Worm (Caenorhabditis elegans) whole organism, L3 larva: ENCODE data around the gene srbc-23.

ENCODE experiments used
- R02D3.7 ChIP-seq: fragments of 150-350 bp; optimal IDR thresholded peaks from 2 replicates; lab custom pipeline; 2014; ENCODE audit warnings: missing biosample characterization, missing genetic modification characterization
- ZK546.5 ChIP-seq: sonication (generic microtip); optimal IDR thresholded peaks from 2 replicates; lab custom pipeline; 2017; ENCODE audit warnings: missing biosample characterization, missing genetic modification characterization
- aly-2 ChIP-seq: fragments of 150-350 bp; optimal IDR thresholded peaks from 2 replicates; lab custom pipeline; 2014; ENCODE audit warnings: missing biosample characterization, missing genetic modification characterization
- ama-1 ChIP-seq: fragments of 150-350 bp; optimal IDR thresholded peaks from 2 replicates; lab custom pipeline; 2018
- ceh-16 ChIP-seq: sonication (generic microtip); optimal IDR thresholded peaks from 2 replicates; lab custom pipeline; 2017; ENCODE audit warnings: missing biosample characterization, missing genetic modification characterization
- ceh-28 ChIP-seq: fragments of 150-350 bp; optimal IDR thresholded peaks from 2 replicates; lab custom pipeline; 2014; ENCODE audit warnings: missing biosample characterization, missing genetic modification reagents, missing genetic modification characterization
- ceh-82 ChIP-seq: fragments of 150-350 bp; optimal IDR thresholded peaks from 2 replicates; lab custom pipeline; 2014; ENCODE audit warnings: missing biosample characterization, missing genetic modification characterization
- ceh-9 ChIP-seq: sonication (generic microtip); optimal IDR thresholded peaks from 2 replicates; lab custom pipeline; 2018; ENCODE audit warnings: missing biosample characterization, missing genetic modification characterization
- daf-12 ChIP-seq: fragments of 150-350 bp; optimal IDR thresholded peaks from 2 replicates; lab custom pipeline; 2014; ENCODE audit warnings: missing biosample characterization, missing genetic modification reagents, missing genetic modification characterization
- egl-27 ChIP-seq: sonication (generic microtip); optimal IDR thresholded peaks from 4 replicates; lab custom pipeline; 2017; ENCODE audit warnings: missing biosample characterization, missing genetic modification reagents, missing genetic modification characterization
- egl-5 ChIP-seq: fragments of 150-350 bp; optimal IDR thresholded peaks from 2 replicates; lab custom pipeline; 2017; ENCODE audit warnings: missing biosample characterization, missing genetic modification reagents, missing genetic modification characterization, inconsistent platforms
- elt-1 ChIP-seq: fragments of 150-350 bp; optimal IDR thresholded peaks from 2 replicates; lab custom pipeline; 2014; ENCODE audit warnings: missing biosample characterization, missing genetic modification characterization
- elt-2 ChIP-seq: sonication (generic microtip); optimal IDR thresholded peaks from 2 replicates; lab custom pipeline; 2016; ENCODE audit warnings: missing genetic modification reagents, mild to moderate bottlenecking, missing genetic modification characterization, missing compliant biosample characterization
- elt-3 ChIP-seq, 3 experiments: fragments of 150-350 bp in 1 of 3; sonication (generic microtip) in 2 of 3; optimal IDR thresholded peaks; 2 replicates in 2 of 3; 4 replicates in 1 of 3; lab custom pipeline; 2014 to 2017; ENCODE audit warnings: missing biosample characterization in 3 of 3, missing genetic modification characterization in 3 of 3
- eor-1 ChIP-seq, 2 experiments: fragments of 150-350 bp; optimal IDR thresholded peaks; 2 replicates each; lab custom pipeline; 2014 to 2018; ENCODE audit warnings: missing biosample characterization in 2 of 2, missing genetic modification characterization in 2 of 2
- fkh-10 ChIP-seq: sonication (generic microtip); optimal IDR thresholded peaks from 2 replicates; lab custom pipeline; 2017; ENCODE audit warnings: missing biosample characterization, missing genetic modification reagents, missing genetic modification characterization
- fkh-2 ChIP-seq: fragments of 150-350 bp; optimal IDR thresholded peaks from 2 replicates; lab custom pipeline; 2014; ENCODE audit warnings: missing biosample characterization, missing genetic modification reagents, missing genetic modification characterization
- fos-1 ChIP-seq: fragments of 150-350 bp; optimal IDR thresholded peaks from 2 replicates; lab custom pipeline; 2014; ENCODE audit warnings: missing biosample characterization, missing genetic modification characterization
- hmg-11 ChIP-seq: sonication (generic microtip); optimal IDR thresholded peaks from 2 replicates; lab custom pipeline; 2016; ENCODE audit warnings: missing genetic modification characterization, missing compliant biosample characterization
- jun-1 ChIP-seq: fragments of 150-350 bp; optimal IDR thresholded peaks from 2 replicates; lab custom pipeline; 2014; ENCODE audit warnings: missing biosample characterization, missing genetic modification reagents, missing genetic modification characterization
- lin-15B ChIP-seq: fragments of 150-350 bp; optimal IDR thresholded peaks from 2 replicates; lab custom pipeline; 2014; ENCODE audit warnings: missing biosample characterization, missing genetic modification characterization
- lin-39 ChIP-seq: fragments of 150-350 bp; optimal IDR thresholded peaks from 2 replicates; lab custom pipeline; 2018; ENCODE audit warnings: missing biosample characterization, missing genetic modification reagents, missing genetic modification characterization
- lsy-12 ChIP-seq: sonication (generic microtip); optimal IDR thresholded peaks from 2 replicates; lab custom pipeline; 2016; ENCODE audit warnings: mild to moderate bottlenecking, missing genetic modification characterization, missing compliant biosample characterization
- mdl-1 ChIP-seq: fragments of 150-350 bp; optimal IDR thresholded peaks from 2 replicates; lab custom pipeline; 2014; ENCODE audit warnings: missing biosample characterization, missing genetic modification characterization
- mml-1 ChIP-seq: fragments of 150-350 bp; sonication (generic microtip); optimal IDR thresholded peaks from 3 replicates; lab custom pipeline; 2014; ENCODE audit warnings: missing biosample characterization, missing genetic modification characterization
- nfya-1 ChIP-seq: sonication (generic microtip); optimal IDR thresholded peaks from 2 replicates; lab custom pipeline; 2017; ENCODE audit warnings: missing genetic modification characterization, mild to moderate bottlenecking, missing compliant biosample characterization, antibody characterized with exemption, moderate library complexity; ENCODE audit not compliant: insufficient read depth
- nhr-11 ChIP-seq: fragments of 150-350 bp; optimal IDR thresholded peaks from 2 replicates; lab custom pipeline; 2014; ENCODE audit warnings: missing biosample characterization, missing genetic modification characterization
- nhr-12 ChIP-seq: fragments of 150-350 bp; optimal IDR thresholded peaks from 2 replicates; lab custom pipeline; 2014; ENCODE audit warnings: missing biosample characterization, missing genetic modification characterization
- nhr-23 ChIP-seq: fragments of 150-350 bp; optimal IDR thresholded peaks from 2 replicates; lab custom pipeline; 2014; ENCODE audit warnings: missing biosample characterization, missing genetic modification reagents, missing genetic modification characterization
- nhr-237 ChIP-seq: fragments of 150-350 bp; optimal IDR thresholded peaks from 2 replicates; lab custom pipeline; 2014; ENCODE audit warnings: missing biosample characterization, missing genetic modification characterization
- nhr-25 ChIP-seq: sonication (generic microtip); optimal IDR thresholded peaks from 2 replicates; lab custom pipeline; 2017; ENCODE audit warnings: missing biosample characterization, missing genetic modification characterization
- nhr-28 ChIP-seq: fragments of 150-350 bp; optimal IDR thresholded peaks from 2 replicates; lab custom pipeline; 2014; ENCODE audit warnings: missing biosample characterization, missing genetic modification characterization
- nhr-43 ChIP-seq: sonication (generic microtip); optimal IDR thresholded peaks from 2 replicates; lab custom pipeline; 2016; ENCODE audit warnings: mild to moderate bottlenecking, missing genetic modification characterization, missing compliant biosample characterization; ENCODE audit not compliant: poor library complexity, severe bottlenecking
- nhr-67 ChIP-seq: fragments of 150-350 bp; optimal IDR thresholded peaks from 2 replicates; lab custom pipeline; 2014; ENCODE audit warnings: missing biosample characterization, missing genetic modification characterization
- nhr-76 ChIP-seq: fragments of 150-350 bp; sonication (generic microtip); optimal IDR thresholded peaks from 5 replicates; lab custom pipeline; 2014; ENCODE audit warnings: missing biosample characterization, missing genetic modification characterization
- nhr-77 ChIP-seq: fragments of 150-350 bp; optimal IDR thresholded peaks from 2 replicates; lab custom pipeline; 2014; ENCODE audit warnings: missing biosample characterization, missing genetic modification characterization
- pha-4 ChIP-seq: fragments of 150-350 bp; optimal IDR thresholded peaks from 2 replicates; lab custom pipeline; 2014; ENCODE audit warnings: missing biosample characterization, missing genetic modification reagents, missing genetic modification characterization
- pqm-1 ChIP-seq: fragments of 150-350 bp; optimal IDR thresholded peaks from 2 replicates; lab custom pipeline; 2017; ENCODE audit warnings: missing biosample characterization, missing genetic modification characterization, inconsistent platforms
- sea-2 ChIP-seq: fragments of 150-350 bp; sonication (generic microtip); optimal IDR thresholded peaks from 4 replicates; lab custom pipeline; 2014; ENCODE audit warnings: missing biosample characterization, missing genetic modification reagents, missing genetic modification characterization
- skn-1 ChIP-seq: fragments of 150-350 bp; optimal IDR thresholded peaks from 2 replicates; lab custom pipeline; 2014; ENCODE audit warnings: missing biosample characterization, missing genetic modification characterization
- snpc-4 ChIP-seq: fragments of 150-350 bp; optimal IDR thresholded peaks from 2 replicates; lab custom pipeline; 2014; ENCODE audit warnings: missing biosample characterization, missing genetic modification characterization
- tbx-2 ChIP-seq: sonication (generic microtip); optimal IDR thresholded peaks from 2 replicates; lab custom pipeline; 2016; ENCODE audit warnings: mild to moderate bottlenecking, missing genetic modification characterization, missing compliant biosample characterization
- unc-39 ChIP-seq: sonication (generic microtip); optimal IDR thresholded peaks from 4 replicates; lab custom pipeline; 2017; ENCODE audit warnings: missing biosample characterization, missing genetic modification characterization
- unc-62 ChIP-seq: fragments of 150-350 bp; sonication (generic microtip); optimal IDR thresholded peaks from 4 replicates; lab custom pipeline; 2014; ENCODE audit warnings: missing biosample characterization, missing genetic modification reagents, missing genetic modification characterization
- zag-1 ChIP-seq: fragments of 150-350 bp; optimal IDR thresholded peaks from 2 replicates; lab custom pipeline; 2014; ENCODE audit warnings: missing biosample characterization, missing genetic modification characterization
- ztf-11 ChIP-seq: fragments of 150-350 bp; optimal IDR thresholded peaks from 2 replicates; lab custom pipeline; 2014; ENCODE audit warnings: missing biosample characterization, missing genetic modification characterization
- ztf-4 ChIP-seq: fragments of 150-350 bp; optimal IDR thresholded peaks from 2 replicates; lab custom pipeline; 2014; ENCODE audit warnings: missing biosample characterization, missing genetic modification characterization

srbc-23 gene

DNA sequence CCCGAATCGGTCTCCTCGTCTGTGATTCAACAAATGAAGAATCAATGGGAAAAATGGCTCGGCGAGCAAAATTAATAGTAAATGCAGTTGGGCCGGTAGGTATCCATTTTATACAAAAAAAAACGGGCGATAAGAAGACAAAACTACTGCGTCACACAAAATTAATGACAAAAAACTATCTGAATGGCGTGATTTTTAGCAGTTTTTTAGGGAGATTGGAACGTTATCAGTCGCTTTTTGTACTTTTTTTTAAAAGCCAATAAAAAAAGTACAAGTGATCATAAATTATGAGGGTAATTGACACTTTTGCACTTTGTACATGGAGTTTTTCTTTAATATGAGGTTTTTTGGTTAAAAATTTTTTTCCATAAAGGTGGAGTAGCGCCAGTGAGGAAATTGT, 30.2 kb upstream of the srbc-23 start:
- TF ChIP-seq pqm-1 (tag; lab: Kevin White, UChicago) (peak; percentile 72), nhr-12 (tag; lab: Kevin White, UChicago) (no peak), elt-2 (tag; lab: Kevin White, UChicago) (peak; percentile 84)
- TF ChIP-seq, all 47 proteins: peak for 2

DNA sequence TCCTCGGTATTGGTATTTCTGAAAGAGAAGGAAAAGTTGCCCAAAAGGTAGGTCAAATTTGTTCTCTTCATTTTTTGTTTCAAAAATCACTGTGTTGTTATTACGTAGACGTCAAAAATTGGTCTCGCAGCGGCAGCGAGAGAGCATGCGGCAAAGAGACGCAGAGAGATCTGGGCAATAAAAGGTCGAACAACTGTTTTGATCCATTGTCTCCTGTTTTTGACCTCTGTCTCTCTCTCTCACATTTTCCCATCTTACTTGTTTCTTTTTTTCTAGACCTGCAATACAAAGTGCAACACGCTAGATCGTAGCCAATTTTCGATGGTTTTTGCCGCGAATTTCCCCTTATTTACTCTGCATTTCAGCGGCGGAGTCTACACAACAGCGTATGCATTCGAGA, 26.8 kb upstream of the srbc-23 start:
- TF ChIP-seq ZK546.5 (tag; lab: Kevin White, UChicago) (no peak), snpc-4 (tag; lab: Kevin White, UChicago) (no peak), lin-39 (tag; lab: Kevin White, UChicago) (peak; percentile 11), hmg-11 (tag; lab: Kevin White, UChicago) (no peak), nhr-237 (tag; lab: Kevin White, UChicago) (no peak), elt-2 (tag; lab: Kevin White, UChicago) (peak; percentile 21), daf-12 (tag; lab: Kevin White, UChicago) (no peak), nhr-11 (tag; lab: Kevin White, UChicago) (no peak), tbx-2 (tag; lab: Kevin White, UChicago) (no peak), pqm-1 (tag; lab: Kevin White, UChicago) (no peak), R02D3.7 (tag; lab: Kevin White, UChicago) (no peak), mdl-1 (tag; lab: Kevin White, UChicago) (no peak), unc-39 (tag; lab: Kevin White, UChicago) (no peak), nhr-67 (no peak), nhr-28 (no peak), nhr-12 (tag; lab: Kevin White, UChicago) (no peak), zag-1 (tag; lab: Kevin White, UChicago) (no peak)

DNA sequence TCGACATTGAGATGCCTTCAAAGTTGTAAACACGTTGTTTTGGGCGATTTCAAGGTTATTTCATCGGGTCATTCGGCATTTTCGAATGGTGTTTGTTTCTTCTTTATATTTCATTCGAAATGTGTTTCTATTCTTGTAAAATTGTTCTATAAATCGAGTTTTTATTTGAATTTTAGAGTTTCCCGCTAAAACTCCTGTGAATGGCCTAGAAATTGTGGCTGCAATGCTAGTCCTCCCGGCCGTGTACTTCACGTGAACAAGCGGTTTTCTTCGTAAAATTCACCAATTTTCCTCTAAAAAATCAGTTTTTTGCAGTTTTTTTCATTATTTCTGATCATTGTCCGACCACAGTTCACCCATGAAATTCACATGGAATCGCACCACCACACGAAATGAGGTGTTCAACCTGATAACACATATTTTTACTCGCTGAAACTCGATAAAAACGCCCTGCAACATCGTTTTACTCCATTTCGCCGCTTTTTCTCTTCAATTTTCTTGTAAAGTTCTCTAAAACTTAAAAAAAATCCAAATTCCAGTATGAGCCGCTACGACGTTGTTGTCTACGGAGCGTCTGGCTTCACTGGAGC, 26.3 kb upstream of the srbc-23 start, which contains the start of gene ldp-1:
Gene ldp-1 (plus strand): TSS at position 540 of the 590 bp plus-strand sequence.
- TF ChIP-seq unc-62 (GFP tag; lab: Kevin White, UChicago) (no peak), elt-1 (no peak), R02D3.7 (tag; lab: Kevin White, UChicago) (peak; percentile 6), pqm-1 (tag; lab: Kevin White, UChicago) (peak; percentile 25), nfya-1 (tag; lab: Kevin White, UChicago) (peak; percentile 65), mml-1 (tag; lab: Kevin White, UChicago) (no peak), aly-2 (tag; lab: Kevin White, UChicago) (no peak), ztf-11 (tag; lab: Kevin White, UChicago) (no peak), ceh-9 (tag; lab: Kevin White, UChicago) (no peak), lin-39 (tag; lab: Kevin White, UChicago) (no peak), nhr-43 (tag; lab: Kevin White, UChicago) (peak; percentile 83), lsy-12 (tag; lab: Kevin White, UChicago) (peak; percentile 66), eor-1 (tag; optimal IDR thresholded peaks at IDR 0.05; lab: Kevin White, UChicago) (peak in 1 of 2 experiments; percentile 44), nhr-28 (no peak), nhr-12 (tag; lab: Kevin White, UChicago) (no peak), ZK546.5 (tag; lab: Kevin White, UChicago) (no peak), skn-1 (tag; lab: Kevin White, UChicago) (no peak), ceh-28 (no peak), elt-2 (tag; lab: Kevin White, UChicago) (no peak), pha-4 (peak; percentile 57), tbx-2 (tag; lab: Kevin White, UChicago) (no peak), nhr-25 (tag; lab: Kevin White, UChicago) (peak; percentile 32), unc-39 (tag; lab: Kevin White, UChicago) (no peak), elt-3 (tag; optimal IDR thresholded peaks at IDR 0.05; lab: Kevin White, UChicago) (no peak), nhr-76 (tag; lab: Kevin White, UChicago) (no peak), sea-2 (no peak), ceh-16 (tag; lab: Kevin White, UChicago) (no peak), nhr-77 (tag; lab: Kevin White, UChicago) (no peak), lin-15B (tag; lab: Kevin White, UChicago) (peak; percentile 73), egl-5 (tag; lab: Kevin White, UChicago) (no peak), ceh-82 (no peak), mdl-1 (tag; lab: Kevin White, UChicago) (no peak), jun-1 (tag; lab: Kevin White, UChicago) (no peak), ama-1 (no peak), egl-27 (tag; lab: Kevin White, UChicago) (no peak), hmg-11 (tag; lab: Kevin White, UChicago) (no peak), nhr-23 (tag; lab: Kevin White, UChicago) (peak; percentile 55), fos-1 (no peak), daf-12 (tag; lab: Kevin White, UChicago) (no peak), nhr-237 (tag; lab: Kevin White, UChicago) (no peak), fkh-2 (no peak), snpc-4 (tag; lab: Kevin White, UChicago) (peak; percentile 30), nhr-11 (tag; lab: Kevin White, UChicago) (no peak), ztf-4 (no peak), zag-1 (tag; lab: Kevin White, UChicago) (no peak), fkh-10 (GFP tag; lab: Kevin White, UChicago) (peak; percentile 4)
